Worm (Caenorhabditis elegans) whole organism, young adult: ENCODE data around the gene F54C8.7.
A peak's percentile ranks its signal among the peaks of the same experiment; 100 is the strongest.

Source experiments
- B0261.1 ChIP-seq: sonication (generic microtip); optimal IDR thresholded peaks from 2 replicates; lab custom pipeline; 2016; ENCODE audit warnings: mild to moderate bottlenecking, missing genetic modification characterization, moderate library complexity, missing compliant biosample characterization
- B0336.3 ChIP-seq: fragments of 200-800 bp; sonication (Bioruptor generic); IDR thresholded peaks from 2 replicates; pipeline ENCODE4 v1.3.6; 2022; ENCODE audit warnings: missing genetic modification characterization, missing compliant biosample characterization
- C17E4.6 ChIP-seq: fragments of 200-800 bp; sonication (Bioruptor generic); IDR thresholded peaks from 2 replicates; pipeline ENCODE4 v1.3.6; 2022; ENCODE audit warnings: missing genetic modification reagents, missing genetic modification characterization, missing compliant biosample characterization
- F10E7.11 ChIP-seq: sonication (generic microtip); optimal IDR thresholded peaks from 2 replicates; lab custom pipeline; 2017; ENCODE audit warnings: mild to moderate bottlenecking, missing genetic modification characterization, moderate library complexity, missing compliant biosample characterization
- F52B5.7 ChIP-seq: sonication (generic microtip); optimal IDR thresholded peaks from 2 replicates; lab custom pipeline; 2016; ENCODE audit warnings: mild to moderate bottlenecking, missing genetic modification characterization, missing compliant biosample characterization
- F55B11.4 ChIP-seq: sonication (generic microtip); optimal IDR thresholded peaks from 2 replicates; lab custom pipeline; 2016; ENCODE audit warnings: missing compliant biosample characterization, missing genetic modification characterization, borderline replicate concordance; ENCODE audit not compliant: insufficient read depth
- K11D2.4 ChIP-seq: fragments of 200-800 bp; sonication (Bioruptor generic); IDR thresholded peaks from 2 replicates; pipeline ENCODE4 v1.3.6; 2022; ENCODE audit warnings: missing genetic modification reagents, missing genetic modification characterization, missing compliant biosample characterization
- K12H6.12 ChIP-seq: fragments of 200-800 bp; sonication (Bioruptor generic); optimal IDR thresholded peaks from 2 replicates; lab custom pipeline; 2018; ENCODE audit warnings: mild to moderate bottlenecking, missing genetic modification characterization, missing compliant biosample characterization
- Y53G8AR.9 ChIP-seq: fragments of 200-800 bp; sonication (Bioruptor generic); conservative IDR thresholded peaks from 2 replicates; pipeline ENCODE4 v1.3.6; 2022; ENCODE audit warnings: missing genetic modification reagents, missing genetic modification characterization, missing compliant biosample characterization
- Y67H2A.10 ChIP-seq: fragments of 200-800 bp; sonication (Bioruptor generic); conservative IDR thresholded peaks from 2 replicates; pipeline ENCODE4 v1.3.6; 2022; ENCODE audit warnings: missing genetic modification reagents, missing genetic modification characterization, missing compliant biosample characterization
- ZK185.1 ChIP-seq: sonication (generic microtip); optimal IDR thresholded peaks from 2 replicates; lab custom pipeline; 2016; ENCODE audit warnings: mild to moderate bottlenecking, missing genetic modification characterization, missing compliant biosample characterization; ENCODE audit not compliant: poor library complexity, severe bottlenecking
- akir-1 ChIP-seq: fragments of 200-800 bp; sonication (Bioruptor generic); optimal IDR thresholded peaks from 2 replicates; lab custom pipeline; 2018; ENCODE audit warnings: mild to moderate bottlenecking, missing genetic modification characterization, moderate library complexity, missing compliant biosample characterization
- aptf-2 ChIP-seq: fragments of 200-800 bp; sonication (Bioruptor generic); conservative IDR thresholded peaks from 2 replicates; pipeline ENCODE4 v1.3.6; 2022; ENCODE audit warnings: missing genetic modification reagents, missing genetic modification characterization, missing compliant biosample characterization
- aptf-3 ChIP-seq: fragments of 200-800 bp; sonication (Bioruptor generic); IDR thresholded peaks from 2 replicates; pipeline ENCODE4 v1.3.6; 2022; ENCODE audit warnings: missing genetic modification characterization, missing compliant biosample characterization
- atf-7 ChIP-seq: sonication (generic microtip); optimal IDR thresholded peaks from 2 replicates; lab custom pipeline; 2017; ENCODE audit warnings: mild to moderate bottlenecking, missing genetic modification characterization, missing compliant biosample characterization
- attf-6 ChIP-seq: fragments of 200-800 bp; sonication (Bioruptor generic); IDR thresholded peaks from 2 replicates; pipeline ENCODE4 v1.3.6; 2022; ENCODE audit warnings: missing genetic modification reagents, missing genetic modification characterization, missing compliant biosample characterization
- cebp-2 ChIP-seq: fragments of 200-800 bp; sonication (Bioruptor generic); IDR thresholded peaks from 2 replicates; pipeline ENCODE4 v1.3.6; 2022; ENCODE audit warnings: missing genetic modification characterization, missing compliant biosample characterization
- ceh-100 ChIP-seq: fragments of 200-800 bp; sonication (Bioruptor generic); IDR thresholded peaks from 2 replicates; pipeline ENCODE4 v1.3.6; 2022; ENCODE audit warnings: missing genetic modification reagents, missing genetic modification characterization, missing compliant biosample characterization
- ceh-27 ChIP-seq: fragments of 200-800 bp; sonication (Bioruptor generic); optimal IDR thresholded peaks from 2 replicates; lab custom pipeline; 2018; ENCODE audit warnings: mild to moderate bottlenecking, missing genetic modification characterization, moderate library complexity, missing compliant biosample characterization
- ceh-58 ChIP-seq: fragments of 200-800 bp; sonication (Bioruptor generic); IDR thresholded peaks from 2 replicates; pipeline ENCODE4 v1.3.6; 2022; ENCODE audit warnings: missing genetic modification characterization, missing compliant biosample characterization
- chd-7 ChIP-seq: sonication (generic microtip); optimal IDR thresholded peaks from 2 replicates; lab custom pipeline; 2016; ENCODE audit warnings: mild to moderate bottlenecking, missing genetic modification characterization, moderate library complexity, missing compliant biosample characterization
- die-1 ChIP-seq: sonication (generic microtip); optimal IDR thresholded peaks from 2 replicates; lab custom pipeline; 2016; ENCODE audit warnings: missing genotype, mild to moderate bottlenecking, missing genetic modification characterization, missing compliant biosample characterization
- dpl-1 ChIP-seq: fragments of 150-350 bp; optimal IDR thresholded peaks from 2 replicates; lab custom pipeline; 2014; ENCODE audit warnings: missing biosample characterization, missing genetic modification reagents, missing genetic modification characterization
- egl-18 ChIP-seq: fragments of 200-800 bp; sonication (Bioruptor generic); IDR thresholded peaks from 2 replicates; pipeline ENCODE4 v1.3.6; 2022; ENCODE audit warnings: missing genetic modification reagents, missing genetic modification characterization, missing compliant biosample characterization
- ekl-4 ChIP-seq: fragments of 200-800 bp; sonication (Bioruptor generic); IDR thresholded peaks from 2 replicates; pipeline ENCODE4 v1.3.6; 2022; ENCODE audit warnings: missing genetic modification reagents, missing genetic modification characterization, missing compliant biosample characterization
- gei-17 ChIP-seq: fragments of 200-800 bp; sonication (Bioruptor generic); optimal IDR thresholded peaks from 2 replicates; lab custom pipeline; 2018; ENCODE audit warnings: mild to moderate bottlenecking, missing genetic modification characterization, missing compliant biosample characterization
- hlh-26 ChIP-seq: fragments of 200-800 bp; sonication (Bioruptor generic); conservative IDR thresholded peaks from 2 replicates; pipeline ENCODE4 v1.3.6; 2022; ENCODE audit warnings: missing genetic modification reagents, missing genetic modification characterization, missing compliant biosample characterization
- let-526 ChIP-seq: fragments of 200-800 bp; sonication (Bioruptor generic); IDR thresholded peaks from 2 replicates; pipeline ENCODE4 v1.3.6; 2022; ENCODE audit warnings: missing genetic modification reagents, missing genetic modification characterization, missing compliant biosample characterization
- lin-26 ChIP-seq: fragments of 200-800 bp; sonication (Bioruptor generic); IDR thresholded peaks from 2 replicates; pipeline ENCODE4 v1.3.6; 2022; ENCODE audit warnings: missing genetic modification reagents, missing genetic modification characterization, missing compliant biosample characterization
- lin-54 ChIP-seq: fragments of 200-800 bp; sonication (Bioruptor generic); optimal IDR thresholded peaks from 2 replicates; lab custom pipeline; 2018; ENCODE audit warnings: mild to moderate bottlenecking, missing genetic modification characterization, missing compliant biosample characterization
- lir-1 ChIP-seq: fragments of 200-800 bp; sonication (Bioruptor generic); conservative IDR thresholded peaks from 2 replicates; pipeline ENCODE4 v1.3.6; 2022; ENCODE audit warnings: missing genetic modification reagents, missing genetic modification characterization, missing compliant biosample characterization
- lsy-27 ChIP-seq: sonication (generic microtip); optimal IDR thresholded peaks from 2 replicates; lab custom pipeline; 2017; ENCODE audit warnings: missing genetic modification characterization, mild to moderate bottlenecking, missing compliant biosample characterization, antibody characterized with exemption, missing genotype, borderline replicate concordance; ENCODE audit not compliant: insufficient read depth
- mes-4 ChIP-seq: sonication (generic microtip); optimal IDR thresholded peaks from 2 replicates; lab custom pipeline; 2016; ENCODE audit warnings: missing genotype, missing genetic modification characterization, missing compliant biosample characterization
- nfya-1 ChIP-seq: sonication (generic microtip); optimal IDR thresholded peaks from 2 replicates; lab custom pipeline; 2017; ENCODE audit warnings: antibody characterized with exemption, missing compliant biosample characterization, missing genetic modification characterization, borderline replicate concordance; ENCODE audit not compliant: insufficient read depth
- nfya-2 ChIP-seq: fragments of 200-800 bp; sonication (Bioruptor generic); IDR thresholded peaks from 2 replicates; pipeline ENCODE4 v1.3.6; 2022; ENCODE audit warnings: missing genetic modification reagents, missing genetic modification characterization, missing compliant biosample characterization
- nhr-80 ChIP-seq: sonication (generic microtip); optimal IDR thresholded peaks from 2 replicates; lab custom pipeline; 2016; ENCODE audit warnings: missing genetic modification characterization, missing compliant biosample characterization
- nhr-90 ChIP-seq: sonication (generic microtip); optimal IDR thresholded peaks from 2 replicates; lab custom pipeline; 2016; ENCODE audit warnings: missing genotype, mild to moderate bottlenecking, missing genetic modification characterization, missing compliant biosample characterization
- rcor-1 ChIP-seq: fragments of 200-800 bp; sonication (Bioruptor generic); IDR thresholded peaks from 2 replicates; pipeline ENCODE4 v1.3.6; 2022; ENCODE audit warnings: missing genetic modification reagents, missing genetic modification characterization, missing compliant biosample characterization
- rec-8 ChIP-seq, 2 experiments: sonication (generic microtip); optimal IDR thresholded peaks; 2 replicates each; lab custom pipeline; 2016; ENCODE audit warnings: mild to moderate bottlenecking in 2 of 2, missing genetic modification characterization in 2 of 2, missing genetic modification reagents in 2 of 2, missing genotype in 2 of 2, missing biosample characterization in 1 of 2, missing compliant biosample characterization in 1 of 2, moderate library complexity in 1 of 2
- rpc-1 ChIP-seq, 2 experiments: fragments of 150-350 bp in 1 of 2; sonication (generic microtip) in 1 of 2; optimal IDR thresholded peaks; 2 replicates each; lab custom pipeline; 2014 to 2018; ENCODE audit warnings: missing biosample characterization in 1 of 2, missing genetic modification characterization in 1 of 2, missing genetic modification reagents in 1 of 2, missing genotype in 1 of 2
- snpc-1.1 ChIP-seq: sonication (generic microtip); optimal IDR thresholded peaks from 2 replicates; lab custom pipeline; 2017; ENCODE audit warnings: missing genetic modification characterization, mild to moderate bottlenecking, missing compliant biosample characterization, antibody characterized with exemption, moderate library complexity, missing genotype, missing genetic modification reagents; ENCODE audit not compliant: insufficient read depth
- snpc-3.4 ChIP-seq: sonication (generic microtip); optimal IDR thresholded peaks from 2 replicates; lab custom pipeline; 2017; ENCODE audit warnings: missing genetic modification characterization, mild to moderate bottlenecking, missing compliant biosample characterization, antibody characterized with exemption, moderate library complexity, missing genotype, missing genetic modification reagents
- somi-1 ChIP-seq: fragments of 200-800 bp; sonication (Bioruptor generic); optimal IDR thresholded peaks from 2 replicates; lab custom pipeline; 2018; ENCODE audit warnings: mild to moderate bottlenecking, missing genetic modification characterization, missing compliant biosample characterization
- tlf-1 ChIP-seq: fragments of 200-800 bp; sonication (Bioruptor generic); optimal IDR thresholded peaks from 2 replicates; lab custom pipeline; 2018; ENCODE audit warnings: mild to moderate bottlenecking, missing genetic modification characterization, missing compliant biosample characterization
- unc-62 ChIP-seq: fragments of 150-350 bp; optimal IDR thresholded peaks from 2 replicates; lab custom pipeline; 2014; ENCODE audit warnings: missing biosample characterization, missing genetic modification reagents, missing genetic modification characterization
- zim-3 ChIP-seq: sonication (generic microtip); optimal IDR thresholded peaks from 2 replicates; lab custom pipeline; 2017; ENCODE audit warnings: mild to moderate bottlenecking, missing genetic modification characterization, moderate library complexity, missing compliant biosample characterization
- ztf-28 ChIP-seq: fragments of 200-800 bp; sonication (Bioruptor generic); IDR thresholded peaks from 2 replicates; pipeline ENCODE4 v1.3.6; 2022; ENCODE audit warnings: missing genetic modification reagents, missing genetic modification characterization, missing compliant biosample characterization
- ztf-6 ChIP-seq: fragments of 200-800 bp; sonication (Bioruptor generic); IDR thresholded peaks from 2 replicates; pipeline ENCODE4 v1.3.6; 2022; ENCODE audit warnings: missing genetic modification reagents, missing genetic modification characterization, missing compliant biosample characterization

Gene F54C8.7

DNA sequence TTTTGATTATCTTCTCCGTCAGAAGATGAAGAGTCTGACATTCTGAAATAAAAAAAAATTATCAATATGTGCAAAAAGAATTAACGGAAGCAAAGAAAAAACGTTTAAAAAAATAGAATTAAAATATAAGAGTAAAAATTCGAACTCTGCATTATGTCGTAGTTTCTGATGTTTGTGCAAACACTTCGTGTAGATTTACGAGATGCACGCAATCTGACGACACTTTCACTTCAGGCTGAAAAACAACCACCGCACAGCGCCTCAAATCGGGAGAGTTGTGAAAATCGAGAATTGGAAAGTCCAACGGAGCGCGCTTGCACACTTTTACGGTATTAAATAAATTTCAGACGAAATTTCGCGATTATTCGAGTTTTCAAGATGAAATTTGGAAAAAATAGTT lies 47.3 kb downstream of the F54C8.7 start, which contains the start of gene T26G10.1 (continued):
- TF ChIP-seq tlf-1 (GFP tag; lab: Kevin White, UChicago) (peak; percentile 52), nhr-90 (no peak), rcor-1 (peak; percentile 86), atf-7 (tag; lab: Kevin White, UChicago) (no peak), ZK185.1 (tag; lab: Kevin White, UChicago) (peak; percentile 25), unc-62 (GFP tag; lab: Kevin White, UChicago) (no peak), let-526 (no peak), K11D2.4 (GFP tag; lab: Robert Waterston, UW) (no peak), cebp-2 (no peak), ceh-27 (GFP tag; lab: Kevin White, UChicago) (peak; percentile 34), F10E7.11 (tag; lab: Kevin White, UChicago) (no peak), rec-8 (tag; optimal IDR thresholded peaks at IDR 0.05; lab: Kevin White, UChicago) (no peak), ekl-4 (GFP tag; lab: Robert Waterston, UW) (peak; percentile 87), rpc-1 (optimal IDR thresholded peaks at IDR 0.05; lab: Kevin White, UChicago) (no peak), rpc-1 (tag; optimal IDR thresholded peaks at IDR 0.05; lab: Kevin White, UChicago) (no peak), zim-3 (tag; lab: Kevin White, UChicago) (no peak), somi-1 (GFP tag; lab: Kevin White, UChicago) (no peak), snpc-1.1 (tag; lab: Kevin White, UChicago) (peak; percentile 73), lsy-27 (no peak), akir-1 (GFP tag; lab: Kevin White, UChicago) (no peak), egl-18 (GFP tag; lab: Robert Waterston, UW) (no peak), aptf-3 (GFP tag; lab: Robert Waterston, UW) (no peak), mes-4 (tag; lab: Kevin White, UChicago) (no peak), lir-1 (GFP tag; lab: Robert Waterston, UW) (peak; percentile 55), nfya-1 (tag; lab: Kevin White, UChicago) (no peak), nhr-80 (peak; percentile 22), die-1 (tag; lab: Kevin White, UChicago) (no peak), F52B5.7 (tag; lab: Kevin White, UChicago) (no peak), chd-7 (tag; lab: Kevin White, UChicago) (no peak), C17E4.6 (GFP tag; lab: Robert Waterston, UW) (0 out of 2 replicates have a peak, but pooled peaks have one; percentile 15), ceh-58 (GFP tag; lab: Robert Waterston, UW) (no peak), Y67H2A.10 (GFP tag; lab: Robert Waterston, UW) (no peak), gei-17 (GFP tag; lab: Kevin White, UChicago) (no peak), ztf-6 (no peak), snpc-3.4 (tag; lab: Kevin White, UChicago) (no peak), lin-26 (no peak), K12H6.12 (no peak), nfya-2 (GFP tag; lab: Robert Waterston, UW) (no peak), hlh-26 (GFP tag; lab: Robert Waterston, UW) (no peak), Y53G8AR.9 (GFP tag; lab: Robert Waterston, UW) (no peak), dpl-1 (no peak), ceh-100 (GFP tag; lab: Robert Waterston, UW) (peak; percentile 89), lin-54 (GFP tag; lab: Kevin White, UChicago) (peak; percentile 60), F55B11.4 (tag; lab: Kevin White, UChicago) (no peak), aptf-2 (GFP tag; lab: Robert Waterston, UW) (no peak), attf-6 (no peak), B0261.1 (tag; lab: Kevin White, UChicago) (no peak), B0336.3 (GFP tag; lab: Robert Waterston, UW) (no peak), ztf-28 (GFP tag; lab: Robert Waterston, UW) (0 out of 2 replicates have a peak, but pooled peaks have one; percentile 72)
